Worm (Caenorhabditis elegans) whole organism, L1 larva: ENCODE measurements around the gene C27D9.2.
A peak's percentile ranks its signal among the peaks of the same experiment; 100 is the strongest.

Experiments
- C16A3.4 ChIP-seq: fragments of 150-350 bp; optimal IDR thresholded peaks from 2 replicates; lab custom pipeline; 2014; ENCODE audit warnings: missing biosample characterization, missing genetic modification characterization
- aha-1 ChIP-seq: fragments of 150-350 bp; optimal IDR thresholded peaks from 2 replicates; lab custom pipeline; 2014; ENCODE audit warnings: missing biosample characterization, missing genetic modification characterization
- alr-1 ChIP-seq: fragments of 200-800 bp; sonication (Bioruptor generic); optimal IDR thresholded peaks from 2 replicates; lab custom pipeline; 2018; ENCODE audit warnings: borderline replicate concordance, mild to moderate bottlenecking, missing genetic modification characterization, missing compliant biosample characterization
- blmp-1 ChIP-seq: fragments of 150-350 bp; optimal IDR thresholded peaks from 2 replicates; lab custom pipeline; 2014; ENCODE audit warnings: missing biosample characterization, missing genetic modification characterization
- ces-1 ChIP-seq: fragments of 150-350 bp; optimal IDR thresholded peaks from 2 replicates; lab custom pipeline; 2014; ENCODE audit warnings: missing biosample characterization, missing genetic modification reagents, missing genetic modification characterization
- dpl-1 ChIP-seq, 3 experiments: fragments of 150-350 bp in 2 of 3; sonication (generic microtip) in 1 of 3; optimal IDR thresholded peaks; 2 replicates each; lab custom pipeline; 2014 to 2017; ENCODE audit warnings: missing biosample characterization in 3 of 3, missing genetic modification characterization in 3 of 3, missing genetic modification reagents in 3 of 3
- dsc-1 ChIP-seq: sonication (generic microtip); optimal IDR thresholded peaks from 2 replicates; lab custom pipeline; 2016; ENCODE audit warnings: mild to moderate bottlenecking, missing genetic modification characterization, missing compliant biosample characterization
- efl-1 ChIP-seq, 4 experiments: fragments of 150-350 bp; optimal IDR thresholded peaks in 3 of 4; peaks in 1 of 4; 1 replicate in 1 of 4; 2 replicates in 3 of 4; lab custom pipeline; 2014; ENCODE audit warnings: missing biosample characterization in 2 of 4, missing genetic modification characterization in 2 of 4, missing genetic modification reagents in 2 of 4
- elt-2 ChIP-seq: sonication (generic microtip); optimal IDR thresholded peaks from 2 replicates; lab custom pipeline; 2016; ENCODE audit warnings: missing genetic modification characterization, mild to moderate bottlenecking, inconsistent platforms, missing compliant biosample characterization, missing genetic modification reagents
- elt-3 ChIP-seq, 6 experiments: fragments of 150-350 bp in 1 of 6; sonication (generic microtip); optimal IDR thresholded peaks; 2 replicates each; lab custom pipeline; 2017 to 2018; ENCODE audit warnings: missing biosample characterization in 6 of 6, missing genetic modification characterization in 6 of 6, inconsistent platforms in 1 of 6
- ets-5 ChIP-seq: fragments of 200-800 bp; sonication (Bioruptor generic); IDR thresholded peaks from 2 replicates; pipeline ENCODE4 v1.3.6; 2022; ENCODE audit warnings: missing genetic modification characterization, missing compliant biosample characterization
- fkh-8 ChIP-seq: sonication (generic microtip); optimal IDR thresholded peaks from 2 replicates; lab custom pipeline; 2016; ENCODE audit warnings: mild to moderate bottlenecking, missing genetic modification characterization, missing compliant biosample characterization
- fos-1 ChIP-seq: fragments of 150-350 bp; optimal IDR thresholded peaks from 2 replicates; lab custom pipeline; 2014; ENCODE audit warnings: missing biosample characterization, missing genetic modification characterization
- grh-1 ChIP-seq: fragments of 200-800 bp; sonication (Bioruptor generic); IDR thresholded peaks from 2 replicates; pipeline ENCODE4 v1.3.6; 2022; ENCODE audit warnings: missing genetic modification reagents, missing genetic modification characterization, missing compliant biosample characterization
- hlh-4 ChIP-seq: sonication (generic microtip); optimal IDR thresholded peaks from 2 replicates; lab custom pipeline; 2016; ENCODE audit warnings: mild to moderate bottlenecking, missing genetic modification characterization, missing compliant biosample characterization
- hpl-2 ChIP-seq: fragments of 150-350 bp; optimal IDR thresholded peaks from 2 replicates; lab custom pipeline; 2014; ENCODE audit warnings: missing biosample characterization, missing genetic modification reagents, missing genetic modification characterization
- lin-14 ChIP-seq: fragments of 200-800 bp; sonication (Bioruptor generic); optimal IDR thresholded peaks from 2 replicates; lab custom pipeline; 2018; ENCODE audit warnings: mild to moderate bottlenecking, missing genetic modification characterization, moderate library complexity, missing compliant biosample characterization
- lin-15B ChIP-seq: fragments of 150-350 bp; sonication (generic microtip); optimal IDR thresholded peaks from 3 replicates; lab custom pipeline; 2014; ENCODE audit warnings: missing biosample characterization, missing genetic modification characterization
- lin-35 ChIP-seq, 2 experiments: fragments of 150-350 bp; optimal IDR thresholded peaks; 2 replicates each; lab custom pipeline; 2014; ENCODE audit warnings: missing biosample characterization in 2 of 2, missing genetic modification characterization in 2 of 2, missing genetic modification reagents in 2 of 2
- lsy-2 ChIP-seq, 2 experiments: fragments of 150-350 bp; optimal IDR thresholded peaks; 2 replicates each; lab custom pipeline; 2014; ENCODE audit warnings: missing biosample characterization in 2 of 2, missing genetic modification characterization in 2 of 2
- mab-9 ChIP-seq: fragments of 200-800 bp; sonication (Bioruptor generic); IDR thresholded peaks from 2 replicates; pipeline ENCODE4 v1.3.6; 2022; ENCODE audit warnings: missing genetic modification reagents, missing genetic modification characterization, missing compliant biosample characterization
- mep-1 ChIP-seq: fragments of 150-350 bp; optimal IDR thresholded peaks from 2 replicates; lab custom pipeline; 2014; ENCODE audit warnings: missing biosample characterization, missing genetic modification characterization
- nhr-20 ChIP-seq: sonication (generic microtip); optimal IDR thresholded peaks from 2 replicates; lab custom pipeline; 2016; ENCODE audit warnings: mild to moderate bottlenecking, missing genetic modification characterization, missing compliant biosample characterization
- nhr-71 ChIP-seq: sonication (generic microtip); optimal IDR thresholded peaks from 2 replicates; lab custom pipeline; 2016; ENCODE audit warnings: mild to moderate bottlenecking, missing genetic modification characterization, moderate library complexity, missing compliant biosample characterization
- nhr-76 ChIP-seq: sonication (generic microtip); optimal IDR thresholded peaks from 2 replicates; lab custom pipeline; 2017; ENCODE audit warnings: missing biosample characterization, missing genetic modification characterization
- nhr-85 ChIP-seq: sonication (generic microtip); peaks from one replicate; lab custom pipeline; 2016; ENCODE audit warnings: missing genetic modification characterization, inconsistent platforms, missing compliant biosample characterization
- nhr-90 ChIP-seq: sonication (generic microtip); optimal IDR thresholded peaks from 2 replicates; lab custom pipeline; 2016; ENCODE audit warnings: mild to moderate bottlenecking, missing genetic modification characterization, missing compliant biosample characterization; ENCODE audit not compliant: poor library complexity
- pax-3 ChIP-seq: fragments of 200-800 bp; sonication (Bioruptor generic); optimal IDR thresholded peaks from 2 replicates; lab custom pipeline; 2018; ENCODE audit warnings: mild to moderate bottlenecking, missing genetic modification characterization, moderate library complexity, missing compliant biosample characterization
- pqm-1 ChIP-seq: sonication (generic microtip); optimal IDR thresholded peaks from 3 replicates; lab custom pipeline; 2017; ENCODE audit warnings: missing biosample characterization, missing genetic modification characterization
- skn-1 ChIP-seq: fragments of 150-350 bp; optimal IDR thresholded peaks from 2 replicates; lab custom pipeline; 2014; ENCODE audit warnings: missing biosample characterization, missing genetic modification characterization
- snu-23 ChIP-seq: sonication (generic microtip); optimal IDR thresholded peaks from 2 replicates; lab custom pipeline; 2016; ENCODE audit warnings: missing genetic modification characterization, missing compliant biosample characterization
- sox-4 ChIP-seq: sonication (generic microtip); optimal IDR thresholded peaks from 2 replicates; lab custom pipeline; 2016; ENCODE audit warnings: missing genetic modification characterization, missing compliant biosample characterization
- swsn-7 ChIP-seq: sonication (generic microtip); optimal IDR thresholded peaks from 2 replicates; lab custom pipeline; 2016; ENCODE audit warnings: missing genetic modification characterization, missing compliant biosample characterization
- tlp-1 ChIP-seq: fragments of 150-350 bp; optimal IDR thresholded peaks from 2 replicates; lab custom pipeline; 2014; ENCODE audit warnings: missing biosample characterization, missing genetic modification characterization
- unc-130 ChIP-seq: fragments of 150-350 bp; optimal IDR thresholded peaks from 2 replicates; lab custom pipeline; 2017; ENCODE audit warnings: missing biosample characterization, missing genetic modification characterization, inconsistent platforms
- xbp-1 ChIP-seq: sonication (generic microtip); optimal IDR thresholded peaks from 2 replicates; lab custom pipeline; 2016; ENCODE audit warnings: missing genetic modification characterization, missing compliant biosample characterization
- ztf-4 ChIP-seq: fragments of 150-350 bp; optimal IDR thresholded peaks from 2 replicates; lab custom pipeline; 2014; ENCODE audit warnings: missing biosample characterization, missing genetic modification characterization

The C27D9.2 gene

DNA sequence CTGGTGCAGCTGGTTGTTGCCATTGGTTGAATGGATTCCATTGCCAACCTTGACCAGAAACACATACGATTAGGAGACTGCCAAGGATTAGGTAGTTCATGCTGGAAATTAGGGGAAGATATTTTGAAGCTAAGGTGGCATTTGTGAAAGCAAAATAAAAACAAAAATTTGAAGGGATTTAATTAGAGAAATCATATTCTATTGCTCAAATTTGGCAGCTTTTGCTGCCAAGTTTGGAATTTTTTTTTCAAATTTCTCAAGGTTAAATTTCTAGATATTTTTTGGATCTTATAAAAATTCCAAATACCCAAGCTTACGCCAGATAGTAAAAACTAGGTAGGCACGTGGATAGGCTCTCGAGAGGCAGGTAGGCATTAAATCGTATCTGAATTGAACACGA is 14.6 kb upstream of the C27D9.2 start, which contains the start of gene F26G1.5:
Gene F26G1.5, minus strand, starts transcription at position 101 of the 400 bp plus-strand sequence.
- TF ChIP-seq fos-1 (no peak), hpl-2 (GFP tag; lab: Kevin White, UChicago) (no peak), pax-3 (tag; lab: Kevin White, UChicago) (no peak), ces-1 (GFP tag; lab: Kevin White, UChicago) (no peak)

DNA sequence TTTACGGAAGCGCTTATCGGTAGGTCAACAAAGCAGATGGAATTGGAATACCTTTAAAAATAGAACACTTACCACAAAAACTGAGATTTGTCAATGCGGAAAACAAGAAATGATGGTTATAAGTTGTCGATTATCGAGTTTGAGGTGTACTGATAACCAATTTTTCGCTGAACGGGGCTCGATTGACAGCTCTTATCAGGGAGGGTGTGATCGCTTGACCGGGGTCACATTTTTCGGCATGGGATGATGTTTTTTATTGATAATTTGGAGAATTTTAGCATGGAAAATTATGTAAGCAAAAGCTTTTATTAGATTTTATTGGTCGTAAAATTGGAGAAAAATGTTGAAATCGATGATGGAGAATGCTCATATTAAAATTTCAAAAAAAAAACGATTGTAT is 13.2 kb upstream of the C27D9.2 start:
- TF ChIP-seq lin-14 (GFP tag; lab: Kevin White, UChicago) (peak; percentile 43), pqm-1 (tag; lab: Kevin White, UChicago) (peak; percentile 82), mep-1 (tag; lab: Kevin White, UChicago) (no peak), hlh-4 (tag; lab: Kevin White, UChicago) (no peak), lin-35 (GFP tag; optimal IDR thresholded peaks at IDR 0.05; lab: Kevin White, UChicago) (peak in 1 of 2 experiments; percentile 26), lin-15B (tag; lab: Kevin White, UChicago) (no peak), elt-2 (peak; percentile 99)

DNA sequence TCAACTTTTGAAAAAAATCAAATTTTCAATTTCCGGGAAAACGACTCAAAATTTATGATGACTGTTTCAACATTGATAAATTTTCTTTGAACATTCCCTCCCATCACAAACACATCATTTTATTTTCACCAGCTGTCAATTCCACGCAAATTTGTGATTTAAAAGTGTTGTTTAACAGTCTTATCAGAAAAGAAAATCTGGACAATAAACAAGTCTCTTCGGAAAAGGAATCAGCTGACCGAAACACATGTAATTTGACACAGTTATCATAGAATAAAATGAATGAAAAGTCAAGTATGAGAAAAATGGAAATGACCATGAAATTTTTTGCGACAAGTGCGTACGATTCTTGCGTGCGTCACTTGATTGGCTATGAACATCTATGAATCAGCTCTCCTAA is 12.4 kb upstream of the C27D9.2 start:
- TF ChIP-seq fos-1 (no peak), blmp-1 (peak; percentile 84), skn-1 (tag; lab: Kevin White, UChicago) (no peak), elt-2 (peak; percentile 91), pqm-1 (tag; lab: Kevin White, UChicago) (no peak), efl-1 (optimal IDR thresholded peaks at IDR 0.05; lab: Kevin White, UChicago) (no peak), efl-1 (GFP tag; optimal IDR thresholded peaks at IDR 0.05 in 1 of 2; lab: Kevin White, UChicago) (peak in 1 of 2 experiments; percentile 73), nhr-85 (tag; lab: Kevin White, UChicago) (peak; percentile 75), lsy-2 (tag; optimal IDR thresholded peaks at IDR 0.05; lab: Kevin White, UChicago) (no peak), nhr-20 (tag; lab: Kevin White, UChicago) (peak; percentile 39), lin-14 (GFP tag; lab: Kevin White, UChicago) (peak; percentile 30), C16A3.4 (tag; lab: Kevin White, UChicago) (peak; percentile 30), nhr-90 (tag; lab: Kevin White, UChicago) (peak; percentile 4), lin-35 (GFP tag; optimal IDR thresholded peaks at IDR 0.05; lab: Kevin White, UChicago) (peak in 1 of 2 experiments; percentile 42), xbp-1 (tag; lab: Kevin White, UChicago) (no peak), dpl-1 (GFP tag; optimal IDR thresholded peaks at IDR 0.05; lab: Kevin White, UChicago) (no peak), elt-3 (tag; optimal IDR thresholded peaks at IDR 0.05; lab: Kevin White, UChicago) (peak in 1 of 6 experiments; percentile 84)

DNA sequence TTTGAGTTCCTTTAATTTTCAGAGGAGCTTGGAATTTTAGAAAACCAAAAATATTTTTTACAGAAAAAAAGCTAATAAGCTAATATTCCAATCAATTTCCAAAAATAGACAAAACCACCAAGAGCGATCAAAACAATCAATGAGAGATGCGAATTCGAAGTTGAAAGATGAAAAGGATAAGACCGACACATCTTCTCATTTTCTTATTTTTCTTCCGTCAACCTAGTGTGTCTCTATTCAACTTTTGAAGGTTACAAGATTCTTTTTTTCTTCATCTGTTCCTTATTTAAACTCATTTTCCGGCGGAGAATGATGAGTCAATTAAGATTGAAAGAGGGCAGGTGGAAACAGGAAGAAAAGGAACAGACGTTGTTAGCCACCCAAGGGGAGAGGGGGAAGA is 11.0 kb upstream of the C27D9.2 start:
- TF ChIP-seq nhr-20 (tag; lab: Kevin White, UChicago) (peak; percentile 7), unc-130 (no peak), tlp-1 (tag; lab: Kevin White, UChicago) (no peak), blmp-1 (peak; percentile 48), nhr-85 (tag; lab: Kevin White, UChicago) (peak; percentile 78), ets-5 (GFP tag; lab: Robert Waterston, UW) (no peak), mep-1 (tag; lab: Kevin White, UChicago) (peak; percentile 3), mab-9 (GFP tag; lab: Robert Waterston, UW) (no peak), skn-1 (tag; lab: Kevin White, UChicago) (no peak), lin-14 (GFP tag; lab: Kevin White, UChicago) (peak; percentile 80)
- TF ChIP-seq, all 84 proteins: peak for 5

DNA sequence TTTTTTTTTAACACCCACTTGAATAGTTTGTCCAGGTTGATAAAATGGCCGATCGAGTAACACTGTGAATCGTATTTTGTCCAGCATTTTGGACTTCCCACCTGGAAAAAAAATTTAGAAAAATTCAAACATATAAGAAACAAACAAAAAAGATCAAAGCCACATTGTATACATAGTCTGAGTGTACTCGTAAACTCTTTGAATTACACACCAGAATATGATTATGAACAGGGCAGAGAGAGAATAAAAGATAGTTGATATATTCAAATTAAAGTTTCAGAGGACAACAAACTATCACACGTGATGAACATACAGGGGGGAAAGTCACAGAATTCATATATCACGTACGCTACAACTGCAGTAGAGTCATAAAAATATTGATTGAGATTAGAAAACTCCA is 9.6 kb upstream of the C27D9.2 start, which contains the start of gene ttm-2:
Gene ttm-2, minus strand, starts transcription at position 101 of the 400 bp plus-strand sequence.
- no peak for TF ChIP-seq elt-3 (tag; optimal IDR thresholded peaks at IDR 0.05; lab: Kevin White, UChicago)
- no peak for TF ChIP-seq grh-1 (GFP tag; lab: Robert Waterston, UW)
- no peak for TF ChIP-seq aha-1
- TF ChIP-seq nhr-85 (tag; lab: Kevin White, UChicago): no peak

DNA sequence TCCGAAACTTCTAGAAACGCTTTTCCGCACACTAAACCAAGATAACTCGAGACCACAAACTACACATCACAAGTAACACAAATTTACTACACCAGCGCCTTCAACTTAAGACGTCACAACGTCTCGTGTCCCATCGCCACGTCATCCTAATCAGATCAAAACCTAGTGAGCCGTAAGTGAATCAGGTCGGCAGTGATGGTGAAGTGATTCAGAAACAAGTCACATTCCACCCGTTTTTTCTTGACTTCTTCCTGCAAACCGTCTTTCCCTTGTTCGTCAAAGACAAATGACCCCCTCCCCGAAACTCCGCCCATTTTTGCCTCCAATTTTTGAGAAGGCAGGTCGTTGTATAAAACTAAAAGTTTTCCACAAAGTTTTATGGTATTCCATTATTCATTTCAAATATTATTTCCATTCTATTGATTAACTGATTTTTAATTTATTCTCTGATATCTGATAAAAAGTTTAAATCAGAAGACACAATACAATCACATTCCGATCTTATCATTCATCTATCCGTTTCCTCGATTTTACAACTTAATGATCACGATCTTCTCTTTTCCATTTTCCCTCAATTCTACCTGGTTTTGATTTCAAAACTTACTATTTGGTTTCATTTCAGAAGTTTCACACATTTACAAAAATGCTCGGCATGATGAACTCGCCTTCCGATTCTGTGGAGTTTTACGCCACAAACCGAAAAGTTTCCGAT is 6.1 kb upstream of the C27D9.2 start, which contains the start of gene F26G1.2:
Gene F26G1.2, plus strand, starts transcription at position 508 of the 712 bp plus-strand sequence.
- TF ChIP-seq mab-9 (GFP tag; lab: Robert Waterston, UW) (no peak), nhr-71 (tag; lab: Kevin White, UChicago) (peak; percentile 50), swsn-7 (tag; lab: Kevin White, UChicago) (no peak), nhr-76 (tag; lab: Kevin White, UChicago) (no peak), lin-14 (GFP tag; lab: Kevin White, UChicago) (peak; percentile 8), blmp-1 (peak; percentile 51), ztf-4 (tag; lab: Kevin White, UChicago) (no peak), snu-23 (GFP tag; lab: Kevin White, UChicago) (peak; percentile 11), fkh-8 (tag; lab: Kevin White, UChicago) (peak; percentile 32), alr-1 (no peak), grh-1 (GFP tag; lab: Robert Waterston, UW) (peak; percentile 25; the same call in 1 of the 2 replicates), nhr-85 (tag; lab: Kevin White, UChicago) (peak; percentile 84), lin-35 (GFP tag; optimal IDR thresholded peaks at IDR 0.05; lab: Kevin White, UChicago) (peak in 1 of 2 experiments; percentile 32), elt-3 (tag; optimal IDR thresholded peaks at IDR 0.05; lab: Kevin White, UChicago) (peak in 1 of 6 experiments; percentile 69), fos-1 (no peak), dsc-1 (tag; lab: Kevin White, UChicago) (no peak), nhr-20 (tag; lab: Kevin White, UChicago) (peak; percentile 53), xbp-1 (tag; lab: Kevin White, UChicago) (peak; percentile 36), lsy-2 (tag; optimal IDR thresholded peaks at IDR 0.05; lab: Kevin White, UChicago) (peak in 1 of 2 experiments; percentile 24), sox-4 (tag; lab: Kevin White, UChicago) (no peak)
